Fruit fly (Drosophila melanogaster) whole organism, prepupa: ENCODE measurements around the gene Ipp.

ENCODE experiments used
- Blimp-1 ChIP-seq: fragments of 200-800 bp; sonication (Bioruptor generic); optimal IDR thresholded peaks from 3 replicates; lab custom pipeline; 2017; ENCODE audit warnings: missing biosample characterization, missing genetic modification characterization, mild to moderate bottlenecking, moderate library complexity, missing genetic modification reagents
- CG10631 ChIP-seq: fragments of 200-800 bp; sonication (Bioruptor generic); optimal IDR thresholded peaks from 2 replicates; lab custom pipeline; 2016; ENCODE audit warnings: missing biosample characterization, missing genetic modification characterization
- CG11294 ChIP-seq: fragments of 200-800 bp; sonication (Bioruptor generic); IDR thresholded peaks from 2 replicates; pipeline ENCODE4 v1.3.6; 2022; ENCODE audit warnings: missing biosample characterization, missing genetic modification characterization
- CG11902 ChIP-seq: fragments of 200-800 bp; sonication (Bioruptor generic); optimal IDR thresholded peaks from 3 replicates; lab custom pipeline; 2016; ENCODE audit warnings: missing biosample characterization, missing genetic modification characterization
- CG3032 ChIP-seq: fragments of 200-800 bp; optimal IDR thresholded peaks from 2 replicates; lab custom pipeline; 2019; ENCODE audit warnings: missing biosample characterization, mild to moderate bottlenecking, missing genetic modification characterization, moderate library complexity
- CG32006 ChIP-seq: fragments of 200-800 bp; sonication (Bioruptor generic); optimal IDR thresholded peaks from 3 replicates; lab custom pipeline; 2017; ENCODE audit warnings: missing biosample characterization, mild to moderate bottlenecking, missing genetic modification characterization
- CG34406 ChIP-seq: fragments of 200-800 bp; sonication (Bioruptor generic); optimal IDR thresholded peaks from 3 replicates; lab custom pipeline; 2016; ENCODE audit warnings: missing biosample characterization, missing genetic modification characterization
- CG4318 ChIP-seq: fragments of 200-800 bp; sonication (Bioruptor generic); optimal IDR thresholded peaks from 3 replicates; lab custom pipeline; 2017; ENCODE audit warnings: missing biosample characterization, mild to moderate bottlenecking, missing genetic modification characterization
- CG6163 ChIP-seq: fragments of 200-800 bp; sonication (Bioruptor generic); IDR thresholded peaks from 3 replicates; pipeline ENCODE4 v1.3.6; 2022; ENCODE audit warnings: missing biosample characterization, missing genetic modification characterization
- CG6276 ChIP-seq: fragments of 200-800 bp; sonication (Bioruptor generic); optimal IDR thresholded peaks from 2 replicates; lab custom pipeline; 2017; ENCODE audit warnings: missing biosample characterization, mild to moderate bottlenecking, missing genetic modification characterization
- CG6808 ChIP-seq: fragments of 200-800 bp; sonication (Bioruptor generic); optimal IDR thresholded peaks from 3 replicates; lab custom pipeline; 2017; ENCODE audit warnings: missing biosample characterization, missing genetic modification characterization, mild to moderate bottlenecking, moderate library complexity, missing genetic modification reagents
- CG9139 ChIP-seq: fragments of 200-800 bp; sonication (Bioruptor generic); optimal IDR thresholded peaks from 3 replicates; lab custom pipeline; 2017; ENCODE audit warnings: missing biosample characterization, mild to moderate bottlenecking, missing genetic modification characterization
- Eip78C ChIP-seq: fragments of 200-800 bp; sonication (Bioruptor generic); peaks from one replicate; lab custom pipeline; 2016; ENCODE audit warnings: missing biosample characterization, missing genetic modification characterization
- Eip93F ChIP-seq: fragments of 200-800 bp; sonication (Bioruptor generic); optimal IDR thresholded peaks from 2 replicates; lab custom pipeline; 2016; ENCODE audit warnings: missing biosample characterization, mild to moderate bottlenecking, missing genetic modification characterization
- Ets96B ChIP-seq: fragments of 200-800 bp; optimal IDR thresholded peaks from 2 replicates; lab custom pipeline; 2019; ENCODE audit warnings: missing biosample characterization, mild to moderate bottlenecking, missing genetic modification characterization, moderate library complexity
- Hr38 ChIP-seq: sonication (Bioruptor generic); optimal IDR thresholded peaks from 2 replicates; lab custom pipeline; 2016; ENCODE audit warnings: missing biosample characterization, missing genetic modification characterization
- Hr39 ChIP-seq: fragments of 200-800 bp; sonication (Bioruptor generic); optimal IDR thresholded peaks from 2 replicates; lab custom pipeline; 2016; ENCODE audit warnings: missing biosample characterization, missing genetic modification characterization
- Hr4 ChIP-seq: fragments of 200-800 bp; sonication (Bioruptor generic); optimal IDR thresholded peaks from 3 replicates; lab custom pipeline; 2016; ENCODE audit warnings: missing biosample characterization, missing genetic modification characterization
- Met ChIP-seq: fragments of 200-800 bp; sonication (Bioruptor generic); optimal IDR thresholded peaks from 3 replicates; lab custom pipeline; 2016; ENCODE audit warnings: missing biosample characterization, missing genetic modification characterization
- OdsH ChIP-seq: fragments of 200-800 bp; sonication (Bioruptor generic); optimal IDR thresholded peaks from 3 replicates; lab custom pipeline; 2016; ENCODE audit warnings: missing biosample characterization, missing genetic modification characterization
- Smox ChIP-seq: fragments of 200-800 bp; sonication (Bioruptor generic); optimal IDR thresholded peaks from 3 replicates; lab custom pipeline; 2016; ENCODE audit warnings: missing biosample characterization, missing genetic modification characterization
- Sox102F ChIP-seq: fragments of 200-800 bp; sonication (Bioruptor generic); optimal IDR thresholded peaks from 2 replicates; lab custom pipeline; 2016; ENCODE audit warnings: missing biosample characterization, mild to moderate bottlenecking, missing genetic modification characterization
- Sox14 ChIP-seq: fragments of 200-800 bp; sonication (Bioruptor generic); optimal IDR thresholded peaks from 3 replicates; lab custom pipeline; 2016; ENCODE audit warnings: missing biosample characterization, missing genetic modification characterization
- achi ChIP-seq: fragments of 200-800 bp; sonication (Bioruptor generic); optimal IDR thresholded peaks from 3 replicates; lab custom pipeline; 2016; ENCODE audit warnings: missing biosample characterization, missing genetic modification characterization
- acj6 ChIP-seq: fragments of 200-800 bp; sonication (Bioruptor generic); optimal IDR thresholded peaks from 3 replicates; lab custom pipeline; 2016; ENCODE audit warnings: missing biosample characterization, missing genetic modification characterization
- cyc ChIP-seq: fragments of 200-800 bp; sonication (Bioruptor generic); optimal IDR thresholded peaks from 3 replicates; lab custom pipeline; 2016; ENCODE audit warnings: missing biosample characterization, missing genetic modification characterization
- dsx ChIP-seq: fragments of 200-800 bp; optimal IDR thresholded peaks from 3 replicates; lab custom pipeline; 2019; ENCODE audit warnings: missing biosample characterization, mild to moderate bottlenecking, missing genetic modification characterization, moderate library complexity; ENCODE audit not compliant: poor library complexity, severe bottlenecking
- eg ChIP-seq: fragments of 200-800 bp; sonication (Bioruptor generic); IDR thresholded peaks from 3 replicates; pipeline ENCODE4 v1.3.6; 2022; ENCODE audit warnings: missing biosample characterization, missing genetic modification characterization
- esn ChIP-seq: fragments of 200-800 bp; sonication (Bioruptor generic); optimal IDR thresholded peaks from 2 replicates; lab custom pipeline; 2016; ENCODE audit warnings: missing biosample characterization, mild to moderate bottlenecking, missing genetic modification characterization, moderate library complexity
- fkh ChIP-seq: fragments of 200-800 bp; sonication (Bioruptor generic); optimal IDR thresholded peaks from 3 replicates; lab custom pipeline; 2017; ENCODE audit warnings: missing biosample characterization, mild to moderate bottlenecking, missing genetic modification characterization, moderate library complexity
- lz ChIP-seq: fragments of 200-800 bp; sonication (Bioruptor generic); optimal IDR thresholded peaks from 3 replicates; lab custom pipeline; 2016; ENCODE audit warnings: missing biosample characterization, missing genetic modification characterization
- pdm3 ChIP-seq: fragments of 200-800 bp; sonication (Bioruptor generic); optimal IDR thresholded peaks from 3 replicates; lab custom pipeline; 2016; ENCODE audit warnings: missing biosample characterization, missing genetic modification characterization
- salr ChIP-seq, 2 experiments: fragments of 200-800 bp; sonication (Bioruptor generic); optimal IDR thresholded peaks; 3 replicates each; lab custom pipeline; 2016 to 2018; ENCODE audit warnings: missing biosample characterization in 2 of 2, missing genetic modification characterization in 2 of 2, mild to moderate bottlenecking in 1 of 2
- spab ChIP-seq: fragments of 200-800 bp; sonication (Bioruptor generic); optimal IDR thresholded peaks from 2 replicates; lab custom pipeline; 2017; ENCODE audit warnings: missing biosample characterization, mild to moderate bottlenecking, missing genetic modification characterization, missing genetic modification reagents
- ss ChIP-seq, 2 experiments: fragments of 200-800 bp; sonication (Bioruptor generic); optimal IDR thresholded peaks; 2 replicates in 1 of 2; 3 replicates in 1 of 2; lab custom pipeline; 2017 to 2018; ENCODE audit warnings: mild to moderate bottlenecking in 2 of 2, missing biosample characterization in 2 of 2, missing genetic modification characterization in 2 of 2, moderate library complexity in 1 of 2
- svp ChIP-seq: fragments of 200-800 bp; sonication (Bioruptor generic); peaks from one replicate; lab custom pipeline; 2016; ENCODE audit warnings: missing biosample characterization, missing genetic modification characterization

The Ipp gene

dm6 chr3R:13958582-13958981 lies at the start of gene Ipp:
Gene Ipp, plus strand, starts transcription at chr3R:13958789.
- TF ChIP-seq Sox102F (GFP tag; lab: Kevin White, UChicago) = no peak
- TF ChIP-seq eg = 0 out of 3 replicates have a peak, but pooled peaks have one; percentile 10

dm6 chr3R:13909065-13909464 lies 49.5 kb upstream of the Ipp start:
- TF ChIP-seq OdsH (GFP tag; lab: Kevin White, UChicago) (no peak), pdm3 (GFP tag; lab: Kevin White, UChicago) (no peak)
- TF ChIP-seq, all 60 proteins: peak for 0

dm6 chr3R:13909899-13910298 lies 48.7 kb upstream of the Ipp start:
- TF ChIP-seq cyc (no peak), ss (GFP tag; optimal IDR thresholded peaks at IDR 0.05; lab: Kevin White, UChicago) (no peak), acj6 (GFP tag; lab: Kevin White, UChicago) (no peak), CG11902 (GFP tag; lab: Kevin White, UChicago) (no peak), CG11294 (GFP tag; lab: Robert Waterston, UW) (no peak), dsx (GFP tag; lab: Kevin White, UChicago) (no peak), CG34406 (GFP tag; lab: Kevin White, UChicago) (no peak), Hr38 (GFP tag; lab: Kevin White, UChicago) (no peak), CG32006 (no peak), salr (GFP tag; optimal IDR thresholded peaks at IDR 0.05; lab: Kevin White, UChicago) (no peak), spab (GFP tag; lab: Kevin White, UChicago) (no peak), CG3032 (tag; lab: Kevin White, UChicago) (no peak)

- TF ChIP-seq CG4318 (GFP tag; lab: Kevin White, UChicago) (no peak), Eip93F (GFP tag; lab: Kevin White, UChicago) (no peak), svp (GFP tag; lab: Kevin White, UChicago) (peak; percentile 40)
These were observed 47.3 kb upstream of the Ipp start for dm6 chr3R:13911314-13911713.

- TF ChIP-seq CG6163 (GFP tag; lab: Robert Waterston, UW) = 0 out of 3 replicates have a peak, but pooled peaks have one; percentile 9
- TF ChIP-seq Hr39 = no peak
- peak in 1 of 2 experiments; percentile 57 for TF ChIP-seq ss (GFP tag; optimal IDR thresholded peaks at IDR 0.05; lab: Kevin White, UChicago)
- TF ChIP-seq Eip78C (GFP tag; lab: Kevin White, UChicago) = peak; percentile 7
- no peak for TF ChIP-seq Ets96B (tag; lab: Kevin White, UChicago)
These were observed 46.4 kb upstream of the Ipp start for dm6 chr3R:13912008-13912803.

- peak; percentile 51 for TF ChIP-seq svp (GFP tag; lab: Kevin White, UChicago)
- no peak for TF ChIP-seq Smox (GFP tag; lab: Kevin White, UChicago)
- peak; percentile 80 for TF ChIP-seq Blimp-1 (GFP tag; lab: Kevin White, UChicago)
These were observed 45.0 kb upstream of the Ipp start for dm6 chr3R:13913586-13913985.

dm6 chr3R:13914760-13915417 lies 43.7 kb upstream of the Ipp start:
- peak; percentile 16 for TF ChIP-seq achi (GFP tag; lab: Kevin White, UChicago)
- TF ChIP-seq CG6163 (GFP tag; lab: Robert Waterston, UW) = peak; percentile 16; the same call in 1 of the 3 replicates
- TF ChIP-seq acj6 (GFP tag; lab: Kevin White, UChicago) = peak; percentile 17
- TF ChIP-seq svp (GFP tag; lab: Kevin White, UChicago) = peak; percentile 90
- TF ChIP-seq CG6276 = no peak
- TF ChIP-seq Eip93F (GFP tag; lab: Kevin White, UChicago) = no peak
- no peak for TF ChIP-seq fkh (GFP tag; lab: Kevin White, UChicago)
- TF ChIP-seq esn (GFP tag; lab: Kevin White, UChicago) = peak; percentile 59
- no peak for TF ChIP-seq Sox14 (GFP tag; lab: Kevin White, UChicago)
- no peak for TF ChIP-seq CG6808 (GFP tag; lab: Kevin White, UChicago)
- peak; percentile 53 for TF ChIP-seq lz (GFP tag; lab: Kevin White, UChicago)
- peak; percentile 70 for TF ChIP-seq Met
- no peak for TF ChIP-seq CG9139 (GFP tag; lab: Kevin White, UChicago)
- TF ChIP-seq pdm3 (GFP tag; lab: Kevin White, UChicago) = peak; percentile 28
- TF ChIP-seq Hr4 (GFP tag; lab: Kevin White, UChicago) = no peak
- peak; percentile 66 for TF ChIP-seq Eip78C (GFP tag; lab: Kevin White, UChicago)
- no peak for TF ChIP-seq CG10631 (GFP tag; lab: Kevin White, UChicago)
- no peak for TF ChIP-seq Ets96B (tag; lab: Kevin White, UChicago)
- TF ChIP-seq spab (GFP tag; lab: Kevin White, UChicago) = no peak
